Worm (Caenorhabditis elegans) whole organism, midembryonic: ENCODE results near the gene nhr-34.

Source experiments
- T22C8.4 ChIP-seq: fragments of 200-800 bp; sonication (Bioruptor generic); IDR thresholded peaks from 2 replicates; pipeline ENCODE4 v1.3.6; 2022; ENCODE audit warnings: missing genetic modification characterization, missing compliant biosample characterization
- cog-1 ChIP-seq: sonication (generic microtip); optimal IDR thresholded peaks from 2 replicates; lab custom pipeline; 2016; ENCODE audit warnings: missing genetic modification characterization, missing compliant biosample characterization
- flt-1 ChIP-seq: fragments of 200-800 bp; sonication (Bioruptor generic); IDR thresholded peaks from 2 replicates; pipeline ENCODE4 v1.3.6; 2022; ENCODE audit warnings: missing genetic modification characterization, missing compliant biosample characterization
- klf-2 ChIP-seq: fragments of 200-800 bp; sonication (Bioruptor generic); conservative IDR thresholded peaks from 2 replicates; pipeline ENCODE4 v1.3.6; 2022; ENCODE audit warnings: missing genetic modification reagents, missing genetic modification characterization, missing compliant biosample characterization
- med-1 ChIP-seq: sonication (generic microtip); optimal IDR thresholded peaks from 2 replicates; lab custom pipeline; 2017; ENCODE audit warnings: missing genetic modification characterization, mild to moderate bottlenecking, missing compliant biosample characterization, antibody characterized with exemption, missing genetic modification reagents; ENCODE audit not compliant: insufficient read depth
- ref-1 ChIP-seq: fragments of 200-800 bp; sonication (Bioruptor generic); conservative IDR thresholded peaks from 2 replicates; pipeline ENCODE4 v1.3.6; 2022; ENCODE audit warnings: missing genetic modification reagents, missing genetic modification characterization, missing compliant biosample characterization
- ztf-23 ChIP-seq: fragments of 200-800 bp; sonication (Bioruptor generic); IDR thresholded peaks from 2 replicates; pipeline ENCODE4 v1.3.6; 2022; ENCODE audit warnings: missing genetic modification reagents, missing genetic modification characterization, missing compliant biosample characterization
- ztf-29 ChIP-seq: fragments of 200-800 bp; sonication (Bioruptor generic); IDR thresholded peaks from 2 replicates; pipeline ENCODE4 v1.3.6; 2022; ENCODE audit warnings: missing genetic modification reagents, missing genetic modification characterization, missing compliant biosample characterization

DNA sequence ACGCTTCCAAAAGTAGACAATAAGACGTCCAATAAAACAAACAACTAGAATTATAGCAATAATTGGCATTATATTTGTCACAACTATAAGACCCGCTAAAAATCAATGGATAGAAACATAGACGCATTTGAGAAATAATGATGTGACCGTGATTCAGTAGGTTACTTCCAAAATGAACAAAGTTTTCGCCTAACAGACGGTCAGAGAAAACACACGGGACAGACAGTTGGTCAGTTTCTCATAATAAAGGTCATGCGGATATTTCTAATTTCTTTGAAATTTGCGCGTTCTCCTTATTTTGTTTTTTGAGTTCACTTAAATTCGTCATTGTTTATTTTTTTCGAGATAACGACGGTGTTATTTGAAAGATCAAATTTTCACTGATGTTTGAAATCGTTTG is 43.9 kb downstream of the nhr-34 start:
- TF ChIP-seq ref-1 (GFP tag; lab: Robert Waterston, UW): no peak
- no peak for TF ChIP-seq cog-1
- no peak for TF ChIP-seq ztf-23 (GFP tag; lab: Robert Waterston, UW)
- no peak for TF ChIP-seq med-1 (GFP tag; lab: Kevin White, UChicago)
- no peak for TF ChIP-seq T22C8.4 (GFP tag; lab: Robert Waterston, UW)
- no peak for TF ChIP-seq ztf-29
- TF ChIP-seq flt-1 (GFP tag; lab: Robert Waterston, UW): no peak
- no peak for TF ChIP-seq klf-2 (GFP tag; lab: Robert Waterston, UW)
